Fruit fly (Drosophila melanogaster) S2 (cell line): ENCODE measurements around the gene CG1113.

Source experiments
- CG8478 ChIP-seq: fragments of >200 bp; optimal IDR thresholded peaks from 2 replicates; lab custom pipeline; 2018
- CTCF ChIP-seq, 2 experiments: fragments of >200 bp; optimal IDR thresholded peaks; 2 replicates each; lab custom pipeline; 2018

DNA sequence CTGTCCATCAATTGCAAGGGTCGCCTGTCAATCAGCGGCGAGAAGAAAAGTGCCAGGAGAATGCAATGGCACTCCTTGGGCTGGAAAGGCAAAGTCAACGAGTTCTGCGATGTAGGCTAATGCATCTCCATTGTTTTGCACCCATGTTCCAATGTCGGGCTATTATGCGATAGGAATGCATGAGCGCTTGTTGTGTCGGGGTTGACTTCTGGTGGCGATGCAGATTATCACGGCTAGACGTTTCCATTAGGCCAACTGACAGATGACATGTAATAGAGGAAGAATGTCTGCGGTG lies 40.2 kb upstream of the CG1113 start:
- TF ChIP-seq CG8478 (lab: Kevin White, UChicago) (no peak), CTCF (optimal IDR thresholded peaks at IDR 0.05; lab: Kevin White, UChicago) (no peak)
